Worm (Caenorhabditis elegans) whole organism, L2 larva: Measurements from ENCODE around the gene rpl-3.

Experiments
- F13H6.1 ChIP-seq: sonication (generic microtip); optimal IDR thresholded peaks from 2 replicates; lab custom pipeline; 2016; ENCODE audit warnings: missing genetic modification characterization, missing compliant biosample characterization
- R02D3.7 ChIP-seq: fragments of 150-350 bp; optimal IDR thresholded peaks from 2 replicates; lab custom pipeline; 2014; ENCODE audit warnings: missing biosample characterization, missing genetic modification characterization
- Y55F3AM.14 ChIP-seq: fragments of 200-800 bp; sonication (Bioruptor generic); optimal IDR thresholded peaks from 2 replicates; lab custom pipeline; 2018; ENCODE audit warnings: mild to moderate bottlenecking, missing genetic modification characterization, missing compliant biosample characterization
- ZK546.5 ChIP-seq: sonication (generic microtip); optimal IDR thresholded peaks from 2 replicates; lab custom pipeline; 2017; ENCODE audit warnings: missing biosample characterization, missing genetic modification characterization
- alr-1 ChIP-seq: fragments of 150-350 bp; optimal IDR thresholded peaks from 2 replicates; lab custom pipeline; 2014; ENCODE audit warnings: missing biosample characterization, missing genetic modification characterization
- aly-2 ChIP-seq: fragments of 150-350 bp; optimal IDR thresholded peaks from 2 replicates; lab custom pipeline; 2014; ENCODE audit warnings: missing biosample characterization, missing genetic modification characterization
- ama-1 ChIP-seq: fragments of 150-350 bp; optimal IDR thresholded peaks from 2 replicates; lab custom pipeline; 2018; ENCODE audit warnings: inconsistent platforms
- ceh-16 ChIP-seq: fragments of 150-350 bp; optimal IDR thresholded peaks from 2 replicates; lab custom pipeline; 2014; ENCODE audit warnings: missing biosample characterization, missing genetic modification characterization
- ceh-82 ChIP-seq: fragments of 150-350 bp; optimal IDR thresholded peaks from 2 replicates; lab custom pipeline; 2014; ENCODE audit warnings: missing biosample characterization, missing genetic modification characterization
- crh-2 ChIP-seq: sonication (generic microtip); optimal IDR thresholded peaks from 2 replicates; lab custom pipeline; 2017; ENCODE audit warnings: missing biosample characterization, missing genetic modification characterization
- dmd-4 ChIP-seq: sonication (generic microtip); optimal IDR thresholded peaks from 2 replicates; lab custom pipeline; 2017; ENCODE audit warnings: missing biosample characterization, missing genetic modification characterization
- egl-27 ChIP-seq: sonication (generic microtip); optimal IDR thresholded peaks from 3 replicates; lab custom pipeline; 2017; ENCODE audit warnings: missing biosample characterization, missing genetic modification reagents, missing genetic modification characterization
- elt-1 ChIP-seq: fragments of 150-350 bp; optimal IDR thresholded peaks from 2 replicates; lab custom pipeline; 2014; ENCODE audit warnings: missing biosample characterization, missing genetic modification characterization
- fos-1 ChIP-seq: fragments of 150-350 bp; optimal IDR thresholded peaks from 2 replicates; lab custom pipeline; 2014; ENCODE audit warnings: missing biosample characterization, missing genetic modification characterization
- gmeb-1 ChIP-seq: fragments of 150-350 bp; optimal IDR thresholded peaks from 2 replicates; lab custom pipeline; 2014; ENCODE audit warnings: missing biosample characterization, missing genetic modification characterization
- lin-11 ChIP-seq: fragments of 150-350 bp; sonication (generic microtip); optimal IDR thresholded peaks from 2 replicates; lab custom pipeline; 2014; ENCODE audit warnings: missing biosample characterization, missing genetic modification characterization, inconsistent platforms, mixed read lengths
- lsy-2 ChIP-seq, 2 experiments: fragments of 150-350 bp in 1 of 2; sonication (generic microtip) in 1 of 2; optimal IDR thresholded peaks; 2 replicates each; lab custom pipeline; 2014 to 2017; ENCODE audit warnings: missing biosample characterization in 2 of 2, missing genetic modification characterization in 2 of 2
- mbf-1 ChIP-seq: sonication (generic microtip); optimal IDR thresholded peaks from 2 replicates; lab custom pipeline; 2017; ENCODE audit warnings: missing biosample characterization, missing genetic modification characterization
- nhr-11 ChIP-seq: fragments of 150-350 bp; optimal IDR thresholded peaks from 2 replicates; lab custom pipeline; 2014; ENCODE audit warnings: missing biosample characterization, missing genetic modification characterization
- nhr-129 ChIP-seq: fragments of 150-350 bp; optimal IDR thresholded peaks from 2 replicates; lab custom pipeline; 2014; ENCODE audit warnings: missing biosample characterization, missing genetic modification characterization
- nhr-23 ChIP-seq: fragments of 150-350 bp; optimal IDR thresholded peaks from 2 replicates; lab custom pipeline; 2014; ENCODE audit warnings: missing biosample characterization, missing genetic modification reagents, missing genetic modification characterization
- nhr-237 ChIP-seq: fragments of 150-350 bp; optimal IDR thresholded peaks from 2 replicates; lab custom pipeline; 2014; ENCODE audit warnings: missing biosample characterization, missing genetic modification characterization
- nhr-25 ChIP-seq: fragments of 150-350 bp; sonication (generic microtip); optimal IDR thresholded peaks from 3 replicates; lab custom pipeline; 2014; ENCODE audit warnings: missing biosample characterization, missing genetic modification characterization
- nhr-77 ChIP-seq: fragments of 150-350 bp; optimal IDR thresholded peaks from 2 replicates; lab custom pipeline; 2014; ENCODE audit warnings: missing biosample characterization, missing genetic modification characterization
- peb-1 ChIP-seq: fragments of 150-350 bp; optimal IDR thresholded peaks from 2 replicates; lab custom pipeline; 2014; ENCODE audit warnings: missing biosample characterization, missing genetic modification characterization
- sem-4 ChIP-seq: fragments of 150-350 bp; optimal IDR thresholded peaks from 2 replicates; lab custom pipeline; 2014; ENCODE audit warnings: missing biosample characterization, missing genetic modification reagents, missing genetic modification characterization
- skn-1 ChIP-seq: sonication (generic microtip); optimal IDR thresholded peaks from 2 replicates; lab custom pipeline; 2017; ENCODE audit warnings: missing biosample characterization, missing genetic modification characterization
- sma-9 ChIP-seq, 2 experiments: fragments of 150-350 bp in 1 of 2; sonication (generic microtip) in 1 of 2; optimal IDR thresholded peaks; 2 replicates each; lab custom pipeline; 2014 to 2016; ENCODE audit warnings: missing genetic modification characterization in 2 of 2, mild to moderate bottlenecking in 1 of 2, missing biosample characterization in 1 of 2, missing compliant biosample characterization in 1 of 2, missing genetic modification reagents in 1 of 2, moderate library complexity in 1 of 2
- unc-55 ChIP-seq: fragments of 150-350 bp; sonication (generic microtip); optimal IDR thresholded peaks from 3 replicates; lab custom pipeline; 2014; ENCODE audit warnings: missing biosample characterization, missing genetic modification reagents, missing genetic modification characterization
- unc-62 ChIP-seq: fragments of 150-350 bp; optimal IDR thresholded peaks from 2 replicates; lab custom pipeline; 2014; ENCODE audit warnings: missing biosample characterization, missing genetic modification reagents, missing genetic modification characterization
- zag-1 ChIP-seq: fragments of 150-350 bp; optimal IDR thresholded peaks from 2 replicates; lab custom pipeline; 2014; ENCODE audit warnings: missing biosample characterization, missing genetic modification characterization
- ztf-1 ChIP-seq: fragments of 200-800 bp; sonication (Bioruptor generic); conservative IDR thresholded peaks from 2 replicates; pipeline ENCODE4 v1.3.6; 2022; ENCODE audit warnings: missing genetic modification characterization, missing compliant biosample characterization
- ztf-4 ChIP-seq: fragments of 150-350 bp; optimal IDR thresholded peaks from 2 replicates; lab custom pipeline; 2014; ENCODE audit warnings: missing biosample characterization, missing genetic modification characterization

Gene rpl-3

DNA sequence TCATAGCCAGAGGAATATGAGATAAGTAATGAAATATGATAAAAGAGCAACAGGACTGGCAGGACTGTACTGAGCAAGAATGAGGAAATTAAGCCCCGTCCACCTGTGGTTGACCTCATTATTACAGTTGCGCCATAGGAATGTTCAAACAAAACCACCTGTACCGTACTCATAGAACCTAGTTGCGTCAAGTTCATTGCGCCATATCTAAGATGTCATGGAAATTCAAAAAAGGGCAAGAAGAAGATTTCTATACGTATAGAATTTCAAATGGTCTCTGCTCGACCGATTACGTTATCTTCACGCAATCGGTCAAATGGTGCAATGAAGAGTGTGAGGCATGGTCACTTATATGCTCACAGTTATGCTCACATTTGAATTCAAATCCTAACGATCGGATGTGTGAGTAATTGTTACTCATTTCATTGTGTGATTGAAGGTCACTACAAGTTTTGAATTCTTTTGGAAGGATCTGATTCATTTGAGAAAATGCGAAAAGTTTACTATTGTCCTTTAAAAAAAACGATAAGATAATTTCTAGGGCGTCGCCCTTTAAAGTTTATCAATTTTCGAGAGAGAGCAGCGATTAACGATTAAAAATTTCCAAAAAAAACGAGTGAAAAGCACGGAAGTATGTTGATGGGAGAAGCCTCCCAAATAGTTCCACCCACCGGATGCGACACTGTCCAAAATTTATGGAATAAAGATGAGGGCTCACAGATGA is 4.3 kb downstream of the rpl-3 start:
- TF ChIP-seq gmeb-1 (tag; lab: Kevin White, UChicago) (no peak), ztf-4 (no peak), fos-1 (tag; lab: Kevin White, UChicago) (peak; percentile 55), ceh-82 (no peak), elt-1 (tag; lab: Kevin White, UChicago) (no peak), nhr-25 (tag; lab: Kevin White, UChicago) (peak; percentile 28)

DNA sequence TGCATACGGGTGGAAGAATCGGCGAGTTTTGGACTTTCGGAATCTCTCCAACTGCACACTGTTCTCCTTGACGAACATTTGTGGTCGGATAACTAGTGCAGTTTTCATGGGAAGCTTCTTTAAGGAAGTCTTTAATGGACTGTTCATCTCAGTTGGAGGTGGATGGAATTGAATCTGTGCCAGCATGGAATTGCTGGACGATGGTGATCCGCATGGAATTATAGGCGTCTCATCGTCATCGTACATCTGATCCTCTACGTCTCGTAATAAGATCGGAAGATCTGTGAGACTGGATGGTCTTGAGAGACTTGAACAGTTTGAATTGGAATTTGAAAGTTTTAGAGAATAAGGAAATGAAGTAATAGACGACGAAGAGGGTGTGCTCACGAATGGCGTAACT is 5.3 kb downstream of the rpl-3 start:
- TF ChIP-seq crh-2 (tag; lab: Kevin White, UChicago) (no peak), nhr-11 (tag; lab: Kevin White, UChicago) (no peak)

DNA sequence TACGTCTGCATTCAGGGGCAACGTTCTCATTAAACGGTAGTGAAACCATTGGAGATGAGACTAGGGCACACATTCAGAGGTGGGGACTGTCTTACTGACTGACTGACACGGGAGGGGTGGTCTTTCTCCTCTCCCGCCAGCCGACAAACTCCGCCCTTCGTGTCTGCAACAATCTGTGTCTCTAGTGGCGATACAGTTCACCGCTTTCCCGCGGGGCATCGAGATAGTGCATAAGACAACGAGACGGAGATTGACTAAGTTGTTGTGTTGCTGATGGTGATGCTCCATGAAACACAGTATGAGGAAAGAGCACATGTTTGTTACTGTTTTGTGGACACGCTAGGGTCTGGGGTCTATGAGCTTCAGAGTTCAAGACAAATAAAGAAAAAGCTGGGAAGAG is 5.8 kb downstream of the rpl-3 start:
- TF ChIP-seq alr-1 (tag; lab: Kevin White, UChicago) (no peak), lin-11 (tag; lab: Kevin White, UChicago) (no peak), mbf-1 (tag; lab: Kevin White, UChicago) (no peak), unc-55 (GFP tag; lab: Kevin White, UChicago) (no peak), ama-1 (no peak), ZK546.5 (no peak), elt-1 (tag; lab: Kevin White, UChicago) (no peak), nhr-129 (tag; lab: Kevin White, UChicago) (peak; percentile 62), Y55F3AM.14 (no peak), nhr-77 (tag; lab: Kevin White, UChicago) (no peak), fos-1 (tag; lab: Kevin White, UChicago) (peak; percentile 54), zag-1 (tag; lab: Kevin White, UChicago) (no peak), ztf-1 (0 out of 2 replicates have a peak, but pooled peaks have one; percentile 70), nhr-23 (no peak), nhr-237 (tag; lab: Kevin White, UChicago) (no peak), dmd-4 (tag; lab: Kevin White, UChicago) (no peak), R02D3.7 (tag; lab: Kevin White, UChicago) (no peak), aly-2 (no peak), peb-1 (tag; lab: Kevin White, UChicago) (no peak), sem-4 (tag; lab: Kevin White, UChicago) (no peak), ceh-16 (tag; lab: Kevin White, UChicago) (no peak), F13H6.1 (tag; lab: Kevin White, UChicago) (peak; percentile 58), egl-27 (tag; lab: Kevin White, UChicago) (no peak), ztf-4 (no peak), ceh-82 (no peak), skn-1 (tag; lab: Kevin White, UChicago) (no peak), lsy-2 (tag; optimal IDR thresholded peaks at IDR 0.05; lab: Kevin White, UChicago) (peak; percentile 10 to 24), sma-9 (GFP tag; optimal IDR thresholded peaks at IDR 0.05; lab: Kevin White, UChicago) (peak; percentile 29), sma-9 (tag; optimal IDR thresholded peaks at IDR 0.05; lab: Kevin White, UChicago) (no peak)

DNA sequence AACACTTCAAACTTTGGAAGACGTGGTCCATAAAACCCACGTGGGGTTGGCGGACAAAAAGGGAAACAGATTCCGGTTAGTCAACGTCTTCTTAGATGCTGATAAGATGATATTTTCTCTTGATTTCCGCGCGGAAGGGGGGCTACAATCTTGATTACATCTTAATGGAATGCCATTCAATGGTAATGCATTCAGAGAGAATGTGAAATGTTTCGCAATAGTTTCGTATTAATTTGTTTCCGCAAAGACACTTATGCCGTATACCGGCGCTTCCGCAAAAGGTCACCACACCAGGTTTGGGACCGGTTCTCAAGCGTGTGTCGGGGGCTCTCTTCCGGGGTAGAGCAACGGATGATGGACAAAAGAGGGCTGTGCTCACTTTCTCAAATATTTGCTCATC is 6.8 kb downstream of the rpl-3 start:
- TF ChIP-seq nhr-129 (tag; lab: Kevin White, UChicago), result peak; percentile 53
- no peak for TF ChIP-seq aly-2
- TF ChIP-seq gmeb-1 (tag; lab: Kevin White, UChicago), result no peak
- TF ChIP-seq ceh-16 (tag; lab: Kevin White, UChicago), result no peak
- TF ChIP-seq, all 48 proteins: peak for 1

DNA sequence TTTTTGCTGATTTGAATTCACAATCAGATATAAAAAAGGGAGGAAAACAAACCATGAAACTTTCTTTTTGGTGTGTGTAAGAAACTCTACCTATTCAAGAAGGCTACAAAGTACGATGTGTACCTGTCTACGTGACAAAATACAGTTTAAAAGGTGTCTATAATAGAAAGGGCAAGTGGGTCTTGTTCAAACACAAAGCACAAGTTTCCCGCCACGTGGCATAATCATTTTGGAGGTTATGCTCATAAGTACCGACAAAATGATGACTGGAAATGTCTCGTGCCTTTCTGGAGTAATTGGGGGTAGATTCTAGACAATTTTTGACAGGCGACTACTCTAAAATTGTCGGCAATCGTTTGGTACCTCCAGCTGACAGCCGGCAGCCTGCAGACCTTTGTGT is 7.2 kb downstream of the rpl-3 start:
- TF ChIP-seq sem-4 (tag; lab: Kevin White, UChicago), result no peak
- TF ChIP-seq sma-9 (GFP tag; optimal IDR thresholded peaks at IDR 0.05; lab: Kevin White, UChicago), result peak; percentile 33
- TF ChIP-seq sma-9 (tag; optimal IDR thresholded peaks at IDR 0.05; lab: Kevin White, UChicago), result no peak
- peak; percentile 79 for TF ChIP-seq crh-2 (tag; lab: Kevin White, UChicago)
- TF ChIP-seq egl-27 (tag; lab: Kevin White, UChicago), result no peak
- TF ChIP-seq unc-62, result no peak
